Fruit fly (Drosophila melanogaster): Measurements from ENCODE around the gene Nep1.

Nep1 gene

dm6 chrX:6074845-6075244 lies 16.2 kb upstream of the Nep1 start, which contains the start of gene Tsp5D (continued):
- TF ChIP-seq phol (tag; optimal IDR thresholded peaks at IDR 0.05) (peak; percentile 94), gce (GFP tag; IDR thresholded peaks at IDR 0.05) (peak; percentile 95), bsh (GFP tag; optimal IDR thresholded peaks at IDR 0.05) (peak; percentile 92 to 96), CG1792 (GFP tag; optimal IDR thresholded peaks at IDR 0.05) (peak; percentile 33), Dll (GFP tag; IDR thresholded peaks at IDR 0.05; ENCODE audit: partially characterized antibody) (no peak), CG8944 (GFP tag; optimal IDR thresholded peaks at IDR 0.05) (peak; percentile 21), MBD-R2 (GFP tag; IDR thresholded peaks at IDR 0.05) (peak; percentile 63), br (optimal IDR thresholded peaks at IDR 0.05) (no peak), zfh1 (GFP tag; IDR thresholded peaks at IDR 0.05) (peak; percentile 97), bbx (GFP tag; IDR thresholded peaks at IDR 0.05; ENCODE audit: partially characterized antibody) (no peak), CG6813 (GFP tag; optimal IDR thresholded peaks at IDR 0.05) (peak; percentile 87), fru (optimal IDR thresholded peaks at IDR 0.05) (no peak), CG17568 (GFP tag; optimal IDR thresholded peaks at IDR 0.05) (peak; percentile 82), GATAe (GFP tag; conservative IDR thresholded peaks at IDR 0.05) (0 out of 2 replicates have a peak, but pooled peaks have one; percentile 21), croc (GFP tag; conservative IDR thresholded peaks at IDR 0.05) (peak; percentile 93), CG15601 (tag; optimal IDR thresholded peaks at IDR 0.05) (peak; percentile 90), CG1024 (GFP tag; IDR thresholded peaks at IDR 0.05) (peak; percentile 94), HLH54F (GFP tag; optimal IDR thresholded peaks at IDR 0.05) (peak; percentile 38), tgo (GFP tag; IDR thresholded peaks at IDR 0.05) (peak; percentile 95), bigmax (GFP tag; optimal IDR thresholded peaks at IDR 0.05) (peak; percentile 44), Fer3 (tag; optimal IDR thresholded peaks at IDR 0.05) (peak; percentile 88), aop (GFP tag; IDR thresholded peaks at IDR 0.05) (peak; percentile 90), HmgZ (tag; optimal IDR thresholded peaks at IDR 0.05) (peak; percentile 79), run (tag; optimal IDR thresholded peaks at IDR 0.05) (peak; percentile 86), sisA (GFP tag; IDR thresholded peaks at IDR 0.05) (peak; percentile 97), CG7372 (GFP tag; IDR thresholded peaks at IDR 0.05) (peak; percentile 81), CG14667 (GFP tag; IDR thresholded peaks at IDR 0.05) (peak; percentile 93), CG1233 (GFP tag; optimal IDR thresholded peaks at IDR 0.05) (peak; percentile 89), tup (GFP tag; optimal IDR thresholded peaks at IDR 0.05) (peak; percentile 57), Drgx (GFP tag; IDR thresholded peaks at IDR 0.05) (peak; percentile 100), sd (tag; optimal IDR thresholded peaks at IDR 0.05) (peak; percentile 73), dan (GFP tag; IDR thresholded peaks at IDR 0.05) (peak; percentile 50; the same call in 1 of the 2 replicates), CG10209 (GFP tag; optimal IDR thresholded peaks at IDR 0.05) (peak; percentile 90), grau (tag; optimal IDR thresholded peaks at IDR 0.05) (peak; percentile 88), CG2889 (GFP tag; IDR thresholded peaks at IDR 0.05) (peak; percentile 74; the same call in 2 of the 3 replicates), repo (GFP tag; optimal IDR thresholded peaks at IDR 0.05) (peak; percentile 14), Hr39 (optimal IDR thresholded peaks at IDR 0.05) (no peak), al (GFP tag; IDR thresholded peaks at IDR 0.05) (peak; percentile 59), D19B (GFP tag; optimal IDR thresholded peaks at IDR 0.05) (peak; percentile 56), sqz (GFP tag; optimal IDR thresholded peaks at IDR 0.05) (peak; percentile 88), CG17186 (GFP tag; optimal IDR thresholded peaks at IDR 0.05) (peak; percentile 70), Sry-β (GFP tag; optimal IDR thresholded peaks at IDR 0.05) (peak; percentile 54), CG3065 (GFP tag; optimal IDR thresholded peaks at IDR 0.05) (peak; percentile 59), Med (GFP tag) (peak; percentile 89), vfl (GFP tag; optimal IDR thresholded peaks at IDR 0.05) (no peak), Side (GFP tag; optimal IDR thresholded peaks at IDR 0.05) (peak; percentile 4), eve (GFP tag; optimal IDR thresholded peaks at IDR 0.05) (no peak), Oaz (GFP tag; IDR thresholded peaks at IDR 0.05) (peak; percentile 93), ase (GFP tag; IDR thresholded peaks at IDR 0.05) (peak; percentile 95), Ssrp (tag; optimal IDR thresholded peaks at IDR 0.05) (peak; percentile 91), CG2120 (GFP tag; optimal IDR thresholded peaks at IDR 0.05) (peak; percentile 24), gsb (GFP tag; IDR thresholded peaks at IDR 0.05) (peak; percentile 74), CG4424 (GFP tag; optimal IDR thresholded peaks at IDR 0.05) (peak; percentile 92)
